Fruit fly (Drosophila melanogaster) S2 (cell line): ENCODE measurements around the gene Trf4-2.

ENCODE experiments used
- CG8478 ChIP-seq: fragments of >200 bp; optimal IDR thresholded peaks from 2 replicates; lab custom pipeline; 2018
- CTCF ChIP-seq, 2 experiments: fragments of >200 bp; optimal IDR thresholded peaks; 2 replicates each; lab custom pipeline; 2018

DNA sequence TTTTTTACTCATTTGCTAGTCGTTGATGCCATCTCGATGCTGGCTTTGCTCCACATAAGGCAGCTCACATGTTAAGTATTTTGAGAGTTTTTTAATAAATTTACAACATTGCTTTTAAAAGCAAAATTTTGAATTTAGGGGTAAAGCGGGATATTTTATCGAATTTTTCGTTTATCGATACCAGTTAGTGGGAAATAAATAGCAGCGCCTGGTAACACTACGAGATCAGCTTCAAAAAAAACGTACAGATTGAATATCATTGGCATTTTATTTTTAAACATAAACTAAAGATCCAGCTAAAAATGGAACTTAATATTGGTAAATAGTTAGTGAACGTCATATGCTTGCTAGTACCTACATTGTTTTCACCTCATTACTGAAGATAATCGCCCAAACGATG is 2.7 kb upstream of the Trf4-2 start, which contains the start of gene Mink:
- TF ChIP-seq CG8478 (lab: Kevin White, UChicago) = no peak
- TF ChIP-seq CTCF (optimal IDR thresholded peaks at IDR 0.05; lab: Kevin White, UChicago) = no peak
